Worm (Caenorhabditis elegans) whole organism, L4 larva: Measurements from ENCODE around the gene F14H12.7.

Experiments used
- F37D6.2 ChIP-seq: sonication (generic microtip); optimal IDR thresholded peaks from 2 replicates; lab custom pipeline; 2016; ENCODE audit warnings: mild to moderate bottlenecking, missing genetic modification characterization, missing compliant biosample characterization
- F49E8.2 ChIP-seq: sonication (generic microtip); optimal IDR thresholded peaks from 2 replicates; lab custom pipeline; 2016; ENCODE audit warnings: missing compliant biosample characterization, mild to moderate bottlenecking, missing genetic modification characterization, borderline replicate concordance
- R02D3.7 ChIP-seq: fragments of 150-350 bp; sonication (generic microtip); optimal IDR thresholded peaks from 3 replicates; lab custom pipeline; 2014; ENCODE audit warnings: missing biosample characterization, missing genetic modification characterization
- Y48G9A.11 ChIP-seq: fragments of 200-800 bp; sonication (Bioruptor generic); IDR thresholded peaks from 2 replicates; pipeline ENCODE4 v1.3.6; 2022; ENCODE audit warnings: missing genetic modification reagents, missing genetic modification characterization, missing compliant biosample characterization
- Y5F2A.4 ChIP-seq: fragments of 200-800 bp; sonication (Bioruptor generic); optimal IDR thresholded peaks from 2 replicates; lab custom pipeline; 2018; ENCODE audit warnings: mild to moderate bottlenecking, missing genetic modification characterization, missing compliant biosample characterization
- Y75B8A.6 ChIP-seq: fragments of 200-800 bp; sonication (Bioruptor generic); IDR thresholded peaks from 2 replicates; pipeline ENCODE4 v1.3.6; 2022; ENCODE audit warnings: missing genetic modification reagents, missing genetic modification characterization, missing compliant biosample characterization
- ZK546.5 ChIP-seq, 2 experiments: sonication (generic microtip); optimal IDR thresholded peaks; 2 replicates each; lab custom pipeline; 2017; ENCODE audit warnings: missing biosample characterization in 2 of 2, missing genetic modification characterization in 2 of 2
- ctbp-1 ChIP-seq: fragments of 200-800 bp; sonication (Bioruptor generic); IDR thresholded peaks from 2 replicates; pipeline ENCODE4 v1.3.6; 2022; ENCODE audit warnings: missing genetic modification reagents, missing genetic modification characterization, missing compliant biosample characterization
- dmd-6 ChIP-seq: fragments of 200-800 bp; sonication (Bioruptor generic); IDR thresholded peaks from 2 replicates; pipeline ENCODE4 v1.3.6; 2022; ENCODE audit warnings: missing genetic modification reagents, missing genetic modification characterization, missing compliant biosample characterization
- dmd-8 ChIP-seq: fragments of 200-800 bp; sonication (Bioruptor generic); IDR thresholded peaks from 2 replicates; pipeline ENCODE4 v1.3.6; 2022; ENCODE audit warnings: missing genetic modification characterization, missing compliant biosample characterization
- fkh-10 ChIP-seq: fragments of 150-350 bp; optimal IDR thresholded peaks from 2 replicates; lab custom pipeline; 2014; ENCODE audit warnings: missing biosample characterization, missing genetic modification reagents, missing genetic modification characterization
- gei-8 ChIP-seq: fragments of 200-800 bp; sonication (Bioruptor generic); optimal IDR thresholded peaks from 2 replicates; lab custom pipeline; 2018; ENCODE audit warnings: mild to moderate bottlenecking, missing genetic modification characterization, missing compliant biosample characterization
- hmg-1.1 ChIP-seq: fragments of 200-800 bp; sonication (Bioruptor generic); IDR thresholded peaks from 2 replicates; pipeline ENCODE4 v1.3.6; 2022; ENCODE audit warnings: missing genetic modification reagents, missing genetic modification characterization, missing compliant biosample characterization
- jun-1 ChIP-seq: fragments of 150-350 bp; optimal IDR thresholded peaks from 2 replicates; lab custom pipeline; 2014; ENCODE audit warnings: missing biosample characterization, missing genetic modification reagents, missing genetic modification characterization
- lin-13 ChIP-seq: fragments of 150-350 bp; optimal IDR thresholded peaks from 2 replicates; lab custom pipeline; 2014; ENCODE audit warnings: missing biosample characterization, missing genetic modification reagents, missing genetic modification characterization
- lin-38 ChIP-seq: fragments of 200-800 bp; sonication (Bioruptor generic); IDR thresholded peaks from 2 replicates; pipeline ENCODE4 v1.3.6; 2022; ENCODE audit warnings: missing genetic modification reagents, missing genetic modification characterization, missing compliant biosample characterization
- madf-5 ChIP-seq, 2 experiments: fragments of 200-800 bp; sonication (Bioruptor generic); IDR thresholded peaks; 2 replicates each; pipeline ENCODE4 v1.3.6; 2022; ENCODE audit warnings: missing compliant biosample characterization in 2 of 2, missing genetic modification characterization in 2 of 2
- mes-2 ChIP-seq: sonication (generic microtip); optimal IDR thresholded peaks from 2 replicates; lab custom pipeline; 2016; ENCODE audit warnings: missing genotype, mild to moderate bottlenecking, missing genetic modification characterization, missing compliant biosample characterization; ENCODE audit not compliant: poor library complexity, severe bottlenecking
- mxl-3 ChIP-seq: fragments of 200-800 bp; sonication (Bioruptor generic); optimal IDR thresholded peaks from 2 replicates; lab custom pipeline; 2018; ENCODE audit warnings: mild to moderate bottlenecking, missing genetic modification characterization, missing compliant biosample characterization
- nhr-111 ChIP-seq: fragments of 200-800 bp; sonication (Bioruptor generic); optimal IDR thresholded peaks from 2 replicates; lab custom pipeline; 2018; ENCODE audit warnings: mild to moderate bottlenecking, missing genetic modification characterization, missing compliant biosample characterization
- nhr-237 ChIP-seq: sonication (generic microtip); optimal IDR thresholded peaks from 2 replicates; lab custom pipeline; 2017; ENCODE audit warnings: missing biosample characterization, missing genetic modification characterization
- nhr-41 ChIP-seq: fragments of 200-800 bp; sonication (Bioruptor generic); IDR thresholded peaks from 2 replicates; pipeline ENCODE4 v1.3.6; 2022; ENCODE audit warnings: missing genetic modification reagents, missing genetic modification characterization, missing compliant biosample characterization
- php-3 ChIP-seq: fragments of 200-800 bp; sonication (Bioruptor generic); IDR thresholded peaks from 2 replicates; pipeline ENCODE4 v1.3.6; 2022; ENCODE audit warnings: missing genetic modification reagents, missing genetic modification characterization, missing compliant biosample characterization
- rbr-2 ChIP-seq: sonication (generic microtip); optimal IDR thresholded peaks from 2 replicates; lab custom pipeline; 2016; ENCODE audit warnings: missing genotype, missing genetic modification characterization, missing compliant biosample characterization
- sdz-12 ChIP-seq: fragments of 200-800 bp; sonication (Bioruptor generic); optimal IDR thresholded peaks from 2 replicates; lab custom pipeline; 2018; ENCODE audit warnings: mild to moderate bottlenecking, missing genetic modification characterization, missing compliant biosample characterization
- set-16 ChIP-seq: fragments of 200-800 bp; sonication (Bioruptor generic); IDR thresholded peaks from 2 replicates; pipeline ENCODE4 v1.3.6; 2022; ENCODE audit warnings: missing genetic modification reagents, missing genetic modification characterization, missing compliant biosample characterization
- skn-1 ChIP-seq: fragments of 150-350 bp; optimal IDR thresholded peaks from 2 replicates; lab custom pipeline; 2014; ENCODE audit warnings: missing biosample characterization, missing genetic modification characterization
- tag-97 ChIP-seq: fragments of 200-800 bp; sonication (Bioruptor generic); IDR thresholded peaks from 2 replicates; pipeline ENCODE4 v1.3.6; 2022; ENCODE audit warnings: missing genetic modification characterization, missing compliant biosample characterization
- tra-1 ChIP-seq: fragments of 200-800 bp; sonication (Bioruptor generic); IDR thresholded peaks from 2 replicates; pipeline ENCODE4 v1.3.6; 2022; ENCODE audit warnings: missing genetic modification reagents, missing genetic modification characterization, missing compliant biosample characterization
- unc-62 ChIP-seq, 3 experiments: fragments of 150-350 bp in 1 of 3; sonication (generic microtip); optimal IDR thresholded peaks in 2 of 3; peaks in 1 of 3; 1 replicate in 1 of 3; 2 replicates in 2 of 3; lab custom pipeline; 2014 to 2017; ENCODE audit warnings: missing biosample characterization in 3 of 3, missing genetic modification characterization in 3 of 3, missing genetic modification reagents in 3 of 3, missing genotype in 1 of 3
- zag-1 ChIP-seq: fragments of 150-350 bp; optimal IDR thresholded peaks from 2 replicates; lab custom pipeline; 2014; ENCODE audit warnings: missing biosample characterization, missing genetic modification characterization
- zfp-3 ChIP-seq: fragments of 200-800 bp; sonication (Bioruptor generic); conservative IDR thresholded peaks from 2 replicates; pipeline ENCODE4 v1.3.6; 2022; ENCODE audit warnings: missing genetic modification reagents, missing genetic modification characterization, missing compliant biosample characterization
- ztf-7 ChIP-seq: fragments of 150-350 bp; optimal IDR thresholded peaks from 2 replicates; lab custom pipeline; 2014; ENCODE audit warnings: missing biosample characterization, missing genetic modification characterization

The F14H12.7 gene

ce11 chrX:4368800-4369199, 6.4 kb upstream of the F14H12.7 start, which contains the start of gene R160.4 (continued):
- TF ChIP-seq F49E8.2 (tag; lab: Kevin White, UChicago) (no peak), Y48G9A.11 (GFP tag; lab: Robert Waterston, UW) (no peak), dmd-8 (GFP tag; lab: Robert Waterston, UW) (no peak)

- peak in 1 of 2 experiments; percentile 36 for TF ChIP-seq unc-62 (GFP tag; optimal IDR thresholded peaks at IDR 0.05 in 1 of 2; lab: Kevin White, UChicago)
- no peak for TF ChIP-seq unc-62 (tag; optimal IDR thresholded peaks at IDR 0.05; lab: Kevin White, UChicago)
- no peak for TF ChIP-seq rbr-2
- TF ChIP-seq R02D3.7 (tag; lab: Kevin White, UChicago), result no peak
- no peak for TF ChIP-seq ztf-7 (tag; lab: Kevin White, UChicago)
- no peak for TF ChIP-seq Y48G9A.11 (GFP tag; lab: Robert Waterston, UW)
Measured at ce11 chrX:4367414-4367813, 5.0 kb upstream of the F14H12.7 start, which contains the start of gene R160.10. R160.10 (minus strand) TSS chrX:4367514.

DNA sequence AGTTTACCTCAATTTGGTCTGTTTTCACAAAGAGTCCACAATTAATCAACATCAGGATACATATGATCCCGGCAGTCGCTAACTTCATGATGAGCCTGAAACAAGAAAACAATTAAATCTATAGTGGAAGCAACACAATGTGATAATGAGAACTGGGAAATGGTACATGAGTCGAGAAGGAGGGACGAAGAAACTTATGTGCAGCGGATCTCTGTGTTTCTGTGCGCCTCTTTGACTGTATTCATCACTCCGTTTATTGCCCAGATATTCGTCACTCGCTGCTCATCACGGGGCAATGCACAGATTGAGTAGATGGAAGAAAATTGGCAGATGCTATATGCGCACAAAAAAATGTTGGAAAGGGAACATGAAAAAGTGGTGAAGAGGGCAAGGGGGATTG, 3.8 kb upstream of the F14H12.7 start, which contains the start of gene R160.3:
Gene R160.3 (minus strand): TSS at position 101 of the 400 bp plus-strand sequence.
- TF ChIP-seq nhr-41 (GFP tag; lab: Robert Waterston, UW), result no peak
- no peak for TF ChIP-seq zfp-3 (GFP tag; lab: Robert Waterston, UW)
- no peak for TF ChIP-seq lin-13 (GFP tag; lab: Kevin White, UChicago)
- no peak for TF ChIP-seq ZK546.5 (tag; optimal IDR thresholded peaks at IDR 0.05; lab: Kevin White, UChicago)
- TF ChIP-seq gei-8, result no peak
- TF ChIP-seq mes-2 (tag; lab: Kevin White, UChicago), result no peak
- no peak for TF ChIP-seq php-3 (GFP tag; lab: Robert Waterston, UW)
- TF ChIP-seq Y75B8A.6 (GFP tag; lab: Robert Waterston, UW), result no peak
- no peak for TF ChIP-seq skn-1 (tag; lab: Kevin White, UChicago)
- no peak for TF ChIP-seq mxl-3 (GFP tag; lab: Kevin White, UChicago)
- no peak for TF ChIP-seq set-16 (GFP tag; lab: Robert Waterston, UW)
- TF ChIP-seq madf-5 (GFP tag; IDR thresholded peaks at IDR 0.05; lab: Robert Waterston, UW), result no peak
- TF ChIP-seq tra-1 (GFP tag; lab: Robert Waterston, UW), result no peak
- no peak for TF ChIP-seq dmd-6 (GFP tag; lab: Robert Waterston, UW)
- TF ChIP-seq Y5F2A.4 (GFP tag; lab: Kevin White, UChicago), result no peak
- TF ChIP-seq ctbp-1 (GFP tag; lab: Robert Waterston, UW), result no peak
- TF ChIP-seq fkh-10 (GFP tag; lab: Kevin White, UChicago), result no peak
- TF ChIP-seq F37D6.2 (tag; lab: Kevin White, UChicago), result no peak
- no peak for TF ChIP-seq lin-38
- no peak for TF ChIP-seq nhr-111 (GFP tag; lab: Kevin White, UChicago)

DNA sequence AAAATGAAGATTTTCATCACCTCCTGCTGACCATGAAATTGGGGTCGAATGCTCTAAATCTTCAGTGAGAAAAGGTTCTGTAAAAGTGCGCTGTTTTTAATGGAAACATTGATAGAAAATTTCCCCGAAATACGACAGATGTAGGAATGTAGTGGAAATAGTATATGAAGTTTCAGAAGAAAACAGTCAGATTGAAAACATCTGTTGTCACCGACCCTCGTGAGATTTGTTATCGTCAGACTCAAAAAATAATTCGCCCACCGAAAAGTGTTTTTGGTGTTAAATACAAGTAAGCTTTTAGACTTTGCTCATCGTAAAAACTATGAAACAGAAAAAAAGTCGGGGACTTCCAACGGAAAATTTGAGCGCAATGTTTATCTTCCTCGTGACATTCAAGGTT, 2.5 kb upstream of the F14H12.7 start, which contains the start of gene F14H12.8:
Gene F14H12.8 (minus strand): TSS at position 101 of the 400 bp plus-strand sequence.
- TF ChIP-seq zag-1 (tag; lab: Kevin White, UChicago), result no peak
- TF ChIP-seq hmg-1.1 (GFP tag; lab: Robert Waterston, UW), result no peak
- TF ChIP-seq skn-1 (tag; lab: Kevin White, UChicago), result no peak
- TF ChIP-seq nhr-237 (tag; lab: Kevin White, UChicago), result no peak
- TF ChIP-seq F49E8.2 (tag; lab: Kevin White, UChicago), result no peak
- TF ChIP-seq jun-1 (tag; lab: Kevin White, UChicago), result no peak
- no peak for TF ChIP-seq sdz-12 (GFP tag; lab: Kevin White, UChicago)
- TF ChIP-seq tag-97 (GFP tag; lab: Robert Waterston, UW), result no peak
